In genomic region chrX:3357724-3358179, dm6 we compare ENCODE assay signal across 1 fruit fly cellular context.
TF ChIP-seq lines count a peak whose summit lies in the region.

No protein-coding gene starts in this region.

TF ChIP-seq in whole organism, embryonic, 481 proteins besides CTCF, POLR2A, EP300 and RAD21 (continued from another document):
- TF ChIP-seq Dll (GFP tag; IDR thresholded peaks at IDR 0.05; lab: Robert Waterston, UW; ENCODE audit: partially characterized antibody): no peak
- TF ChIP-seq CG31441 (GFP tag; IDR thresholded peaks at IDR 0.05; lab: Robert Waterston, UW): peak; percentile 60
- no peak for TF ChIP-seq Dek (tag; optimal IDR thresholded peaks at IDR 0.05; lab: Kevin White, UChicago)
- no peak for TF ChIP-seq crp (GFP tag; optimal IDR thresholded peaks at IDR 0.05; lab: Kevin White, UChicago)
- TF ChIP-seq ATbp (GFP tag; optimal IDR thresholded peaks at IDR 0.05; lab: Kevin White, UChicago): peak; percentile 78
- TF ChIP-seq CG13296 (GFP tag; optimal IDR thresholded peaks at IDR 0.05; lab: Kevin White, UChicago): no peak
- TF ChIP-seq Bdp1 (GFP tag; optimal IDR thresholded peaks at IDR 0.05; lab: Kevin White, UChicago): no peak
- no peak for TF ChIP-seq otp (GFP tag; IDR thresholded peaks at IDR 0.05; lab: Robert Waterston, UW)
- TF ChIP-seq CG8089 (GFP tag; optimal IDR thresholded peaks at IDR 0.05; lab: Kevin White, UChicago): peak; percentile 7
- TF ChIP-seq run (tag; optimal IDR thresholded peaks at IDR 0.05; lab: Kevin White, UChicago): peak; percentile 14
- TF ChIP-seq CG18619 (GFP tag; optimal IDR thresholded peaks at IDR 0.05; lab: Kevin White, UChicago): peak; percentile 36
- TF ChIP-seq CG1024 (GFP tag; IDR thresholded peaks at IDR 0.05; lab: Robert Waterston, UW): 0 out of 2 replicates have a peak, but pooled peaks have one; percentile 31
- TF ChIP-seq CG6813 (GFP tag; optimal IDR thresholded peaks at IDR 0.05; lab: Kevin White, UChicago): peak; percentile 53
- no peak for TF ChIP-seq ro (GFP tag; IDR thresholded peaks at IDR 0.05; lab: Robert Waterston, UW)
- TF ChIP-seq Hsf (GFP tag; optimal IDR thresholded peaks at IDR 0.05; lab: Kevin White, UChicago): no peak
- no peak for TF ChIP-seq CG3995 (GFP tag; optimal IDR thresholded peaks at IDR 0.05; lab: Kevin White, UChicago)
- peak; percentile 63 for TF ChIP-seq salm (tag; optimal IDR thresholded peaks at IDR 0.05; lab: Kevin White, UChicago)
- no peak for TF ChIP-seq chn (GFP tag; optimal IDR thresholded peaks at IDR 0.05; lab: Kevin White, UChicago)
- TF ChIP-seq CG10274 (GFP tag; optimal IDR thresholded peaks at IDR 0.05; lab: Kevin White, UChicago): no peak
- TF ChIP-seq hth (optimal IDR thresholded peaks at IDR 0.05; lab: Kevin White, UChicago): no peak
- TF ChIP-seq HLH3B (GFP tag; IDR thresholded peaks at IDR 0.05; lab: Robert Waterston, UW): no peak; the same call in 1 of the 2 replicates
- no peak for TF ChIP-seq yki (optimal IDR thresholded peaks at IDR 0.05; lab: Kevin White, UChicago)
- no peak for TF ChIP-seq btn (GFP tag; optimal IDR thresholded peaks at IDR 0.05; lab: Kevin White, UChicago)
- no peak for TF ChIP-seq chinmo (GFP tag; IDR thresholded peaks at IDR 0.05; lab: Robert Waterston, UW; ENCODE audit: partially characterized antibody)
- no peak for TF ChIP-seq gro (GFP tag; optimal IDR thresholded peaks at IDR 0.05; lab: Kevin White, UChicago)
- TF ChIP-seq Vsx1 (GFP tag; optimal IDR thresholded peaks at IDR 0.05; lab: Kevin White, UChicago): peak; percentile 47
- no peak for TF ChIP-seq Rx (GFP tag; IDR thresholded peaks at IDR 0.05; lab: Robert Waterston, UW)
- peak; percentile 64 for TF ChIP-seq HHEX (GFP tag; optimal IDR thresholded peaks at IDR 0.05; lab: Kevin White, UChicago)
- no peak for TF ChIP-seq gfzf (GFP tag; optimal IDR thresholded peaks at IDR 0.05; lab: Kevin White, UChicago)
- TF ChIP-seq scrt (GFP tag; optimal IDR thresholded peaks at IDR 0.05; lab: Kevin White, UChicago): peak; percentile 4
- no peak for TF ChIP-seq CG4282 (GFP tag; optimal IDR thresholded peaks at IDR 0.05; lab: Kevin White, UChicago)
- TF ChIP-seq CG1603 (tag; optimal IDR thresholded peaks at IDR 0.05; lab: Kevin White, UChicago): peak; percentile 6
- no peak for TF ChIP-seq wor (GFP tag; IDR thresholded peaks at IDR 0.05; lab: Robert Waterston, UW)
- TF ChIP-seq Lim3 (GFP tag; IDR thresholded peaks at IDR 0.05; lab: Robert Waterston, UW): no peak
- TF ChIP-seq rib (GFP tag; IDR thresholded peaks at IDR 0.05; lab: Robert Waterston, UW): no peak
- peak; percentile 63; the same call in 1 of the 2 replicates for TF ChIP-seq chm (GFP tag; IDR thresholded peaks at IDR 0.05; lab: Robert Waterston, UW)
- TF ChIP-seq Chrac-16 (GFP tag; optimal IDR thresholded peaks at IDR 0.05; lab: Kevin White, UChicago): no peak
- no peak for TF ChIP-seq CG13123 (GFP tag; optimal IDR thresholded peaks at IDR 0.05; lab: Kevin White, UChicago)
- TF ChIP-seq CG18764 (GFP tag; optimal IDR thresholded peaks at IDR 0.05; lab: Kevin White, UChicago): no peak
- TF ChIP-seq lilli (GFP tag; optimal IDR thresholded peaks at IDR 0.05; lab: Kevin White, UChicago): no peak
- TF ChIP-seq esg (GFP tag; conservative IDR thresholded peaks at IDR 0.05; lab: Robert Waterston, UW): no peak
- TF ChIP-seq Myb (GFP tag; optimal IDR thresholded peaks at IDR 0.05; lab: Kevin White, UChicago): no peak
- TF ChIP-seq CG1832 (GFP tag; optimal IDR thresholded peaks at IDR 0.05; lab: Kevin White, UChicago): no peak
- no peak for TF ChIP-seq CG3726 (GFP tag; IDR thresholded peaks at IDR 0.05; lab: Robert Waterston, UW)
- TF ChIP-seq mam (GFP tag; optimal IDR thresholded peaks at IDR 0.05; lab: Kevin White, UChicago): no peak
- TF ChIP-seq CG7839 (tag; optimal IDR thresholded peaks at IDR 0.05; lab: Kevin White, UChicago): peak; percentile 48
- TF ChIP-seq CG12744 (GFP tag; optimal IDR thresholded peaks at IDR 0.05; lab: Kevin White, UChicago): peak; percentile 27
- TF ChIP-seq CG2712 (tag; optimal IDR thresholded peaks at IDR 0.05; lab: Kevin White, UChicago): peak; percentile 42
- TF ChIP-seq CG4707 (GFP tag; optimal IDR thresholded peaks at IDR 0.05; lab: Kevin White, UChicago): peak; percentile 28
- TF ChIP-seq CG7786 (GFP tag; optimal IDR thresholded peaks at IDR 0.05; lab: Kevin White, UChicago): no peak
- TF ChIP-seq sim (GFP tag; IDR thresholded peaks at IDR 0.05; lab: Robert Waterston, UW): 0 out of 2 replicates have a peak, but pooled peaks have one; percentile 30
- TF ChIP-seq CG10209 (GFP tag; optimal IDR thresholded peaks at IDR 0.05; lab: Kevin White, UChicago): peak; percentile 59
- peak; percentile 15 for TF ChIP-seq sd (tag; optimal IDR thresholded peaks at IDR 0.05; lab: Kevin White, UChicago)
- no peak for TF ChIP-seq cg (GFP tag; optimal IDR thresholded peaks at IDR 0.05; lab: Kevin White, UChicago)
- TF ChIP-seq h (optimal IDR thresholded peaks at IDR 0.05; lab: Kevin White, UChicago): no peak
- no peak for TF ChIP-seq danr (GFP tag; IDR thresholded peaks at IDR 0.05; lab: Robert Waterston, UW)
- TF ChIP-seq CG13424 (tag; optimal IDR thresholded peaks at IDR 0.05; lab: Kevin White, UChicago): peak; percentile 51
- TF ChIP-seq Elba2 (GFP tag; optimal IDR thresholded peaks at IDR 0.05; lab: Kevin White, UChicago): no peak
